Worm (Caenorhabditis elegans): ENCODE data around the gene rpl-2.

- no peak for TF ChIP-seq him-1 (tag; optimal IDR thresholded peaks at IDR 0.05)
- TF ChIP-seq W03F9.2 (tag; optimal IDR thresholded peaks at IDR 0.05) = no peak
Measured at ce11 chrV:20517005-20517404, 37.5 kb downstream of the rpl-2 start.
